Worm (Caenorhabditis elegans) whole organism, early embryonic: Measurements from ENCODE around the gene F54E4.2.

Experiments used
- B0310.2 ChIP-seq: sonication (generic microtip); optimal IDR thresholded peaks from 2 replicates; lab custom pipeline; 2016; ENCODE audit warnings: mild to moderate bottlenecking, missing genetic modification characterization, missing compliant biosample characterization
- F13C5.2 ChIP-seq: sonication (generic microtip); optimal IDR thresholded peaks from 2 replicates; lab custom pipeline; 2017; ENCODE audit warnings: mild to moderate bottlenecking, missing genetic modification characterization, inconsistent platforms, missing compliant biosample characterization
- ama-1 ChIP-seq: fragments of 150-350 bp; optimal IDR thresholded peaks from 2 replicates; lab custom pipeline; 2014
- ceh-36 ChIP-seq: sonication (generic microtip); optimal IDR thresholded peaks from 2 replicates; lab custom pipeline; 2016; ENCODE audit warnings: missing genetic modification characterization, inconsistent platforms, missing compliant biosample characterization
- ets-7 ChIP-seq: sonication (generic microtip); optimal IDR thresholded peaks from 2 replicates; lab custom pipeline; 2016; ENCODE audit warnings: missing genotype, missing genetic modification characterization, missing compliant biosample characterization
- flt-1 ChIP-seq: fragments of 200-800 bp; sonication (Bioruptor generic); IDR thresholded peaks from 2 replicates; pipeline ENCODE4 v1.3.6; 2022; ENCODE audit warnings: missing genetic modification characterization, missing compliant biosample characterization
- hnd-1 ChIP-seq: sonication (generic microtip); optimal IDR thresholded peaks from 2 replicates; lab custom pipeline; 2016; ENCODE audit warnings: missing genetic modification characterization, missing compliant biosample characterization
- sea-1 ChIP-seq: fragments of 200-800 bp; sonication (Bioruptor generic); conservative IDR thresholded peaks from 2 replicates; pipeline ENCODE4 v1.3.6; 2022; ENCODE audit warnings: missing genetic modification characterization, missing compliant biosample characterization
- tbx-37 ChIP-seq: fragments of 200-800 bp; sonication (Bioruptor generic); conservative IDR thresholded peaks from 2 replicates; pipeline ENCODE4 v1.3.6; 2022; ENCODE audit warnings: missing genetic modification reagents, missing genetic modification characterization, missing compliant biosample characterization
- tra-4 ChIP-seq: sonication (generic microtip); optimal IDR thresholded peaks from 2 replicates; lab custom pipeline; 2017; ENCODE audit warnings: missing genetic modification characterization, missing compliant biosample characterization

ce11 chrX:14649224-14649623 lies 20.5 kb upstream of the F54E4.2 start:
- TF ChIP-seq tra-4 (tag; lab: Kevin White, UChicago) (no peak), B0310.2 (tag; lab: Kevin White, UChicago) (no peak), ama-1 (lab: Kevin White, UChicago) (no peak), ets-7 (tag; lab: Kevin White, UChicago) (no peak), ceh-36 (tag; lab: Kevin White, UChicago) (no peak), flt-1 (GFP tag; lab: Robert Waterston, UW) (no peak), hnd-1 (tag; lab: Kevin White, UChicago) (no peak), F13C5.2 (tag; lab: Kevin White, UChicago) (no peak), tbx-37 (GFP tag; lab: Robert Waterston, UW) (no peak), sea-1 (GFP tag; lab: Robert Waterston, UW) (no peak)
